Fruit fly (Drosophila melanogaster) whole organism, wandering third instar larva: ENCODE results near the gene kumpel.

Experiments used
- Abd-B ChIP-seq: fragments of >200 bp; optimal IDR thresholded peaks from 2 replicates; lab custom pipeline; 2017; ENCODE audit warnings: missing biosample characterization, missing genetic modification characterization
- CG32264 ChIP-seq: fragments of 200-800 bp; sonication (Bioruptor generic); optimal IDR thresholded peaks from 2 replicates; lab custom pipeline; 2016; ENCODE audit warnings: missing biosample characterization, missing genetic modification characterization
- CrebA ChIP-seq: fragments of 200-800 bp; sonication (Bioruptor generic); optimal IDR thresholded peaks from 2 replicates; lab custom pipeline; 2016; ENCODE audit warnings: missing biosample characterization, mild to moderate bottlenecking, missing genetic modification characterization, borderline replicate concordance
- Dfd ChIP-seq: fragments of >200 bp; optimal IDR thresholded peaks from 2 replicates; lab custom pipeline; 2017; ENCODE audit warnings: missing biosample characterization, missing genetic modification characterization
- Dif ChIP-seq: fragments of 200-275, 200-300 bp; sonication (Bioruptor generic); optimal IDR thresholded peaks from 2 replicates; lab custom pipeline; 2018; ENCODE audit warnings: missing biosample characterization, missing genetic modification characterization; ENCODE audit not compliant: partially characterized antibody
- HLH106 ChIP-seq: fragments of 200-800 bp; optimal IDR thresholded peaks from 3 replicates; lab custom pipeline; 2019; ENCODE audit warnings: missing biosample characterization, mild to moderate bottlenecking, missing genetic modification characterization, moderate library complexity
- Hnf4 ChIP-seq: fragments of 200-800 bp; sonication (Bioruptor generic); optimal IDR thresholded peaks from 2 replicates; lab custom pipeline; 2016; ENCODE audit warnings: missing biosample characterization, mild to moderate bottlenecking, missing genetic modification characterization
- Hr78 ChIP-seq: fragments of >200 bp; optimal IDR thresholded peaks from 2 replicates; lab custom pipeline; 2017; ENCODE audit warnings: missing biosample characterization, missing genetic modification characterization
- Hr83 ChIP-seq: fragments of 200-300 bp; sonication (Bioruptor generic); optimal IDR thresholded peaks from 2 replicates; lab custom pipeline; 2016; ENCODE audit warnings: missing biosample characterization, mild to moderate bottlenecking, missing genetic modification characterization, moderate library complexity; ENCODE audit not compliant: poor library complexity, severe bottlenecking
- Jra ChIP-seq: sonication (Bioruptor generic); optimal IDR thresholded peaks from 2 replicates; lab custom pipeline; 2016; ENCODE audit warnings: missing biosample characterization, missing genetic modification characterization
- Mio ChIP-seq: sonication (Bioruptor generic); optimal IDR thresholded peaks from 2 replicates; lab custom pipeline; 2016; ENCODE audit warnings: missing biosample characterization, missing genetic modification characterization
- Myc ChIP-seq: fragments of >200 bp; optimal IDR thresholded peaks from 2 replicates; lab custom pipeline; 2017
- N ChIP-seq: fragments of >200 bp; optimal IDR thresholded peaks from 2 replicates; lab custom pipeline; 2018; ENCODE audit warnings: missing biosample characterization, missing external identifiers, missing genetic modification characterization
- OdsH ChIP-seq: fragments of 200-800 bp; sonication (Bioruptor generic); optimal IDR thresholded peaks from 2 replicates; lab custom pipeline; 2016; ENCODE audit warnings: missing biosample characterization, mild to moderate bottlenecking, missing genetic modification characterization
- Rel ChIP-seq, 2 experiments: fragments of 200-800 bp; sonication (Bioruptor generic) in 1 of 2; optimal IDR thresholded peaks; 2 replicates in 1 of 2; 3 replicates in 1 of 2; lab custom pipeline; 2016 to 2019; ENCODE audit warnings: mild to moderate bottlenecking in 2 of 2, missing biosample characterization in 2 of 2, missing genetic modification characterization in 2 of 2, moderate library complexity in 1 of 2
- Sp1 ChIP-seq: fragments of 200-800 bp; sonication (Bioruptor generic); optimal IDR thresholded peaks from 3 replicates; lab custom pipeline; 2019; ENCODE audit warnings: missing biosample characterization, mild to moderate bottlenecking, missing genetic modification characterization, moderate library complexity
- dl ChIP-seq, 2 experiments: fragments of 175-275, 200-275 bp in 1 of 2; fragments of 200-275 bp in 1 of 2; sonication (Bioruptor generic); optimal IDR thresholded peaks; lab custom pipeline; 2018; ENCODE audit warnings: mild to moderate bottlenecking in 2 of 2, missing biosample characterization in 2 of 2, missing genetic modification characterization in 2 of 2, moderate library complexity in 2 of 2; ENCODE audit not compliant: partially characterized antibody in 2 of 2, insufficient read depth in 1 of 2
- dmrt93B ChIP-seq: fragments of 200-800 bp; sonication (Bioruptor generic); optimal IDR thresholded peaks from 2 replicates; lab custom pipeline; 2018; ENCODE audit warnings: missing biosample characterization, mild to moderate bottlenecking, missing genetic modification characterization
- dsf ChIP-seq: sonication (Bioruptor generic); optimal IDR thresholded peaks from 2 replicates; lab custom pipeline; 2016; ENCODE audit warnings: missing biosample characterization, missing genetic modification characterization, borderline replicate concordance
- ey ChIP-seq: fragments of 200-800 bp; sonication (Bioruptor generic); optimal IDR thresholded peaks from 2 replicates; lab custom pipeline; 2016; ENCODE audit warnings: missing biosample characterization, missing genetic modification characterization
- foxo ChIP-seq, 2 experiments: fragments of 200-800 bp; sonication (Bioruptor generic); optimal IDR thresholded peaks; 2 replicates in 1 of 2; 3 replicates in 1 of 2; lab custom pipeline; 2016 to 2017; ENCODE audit warnings: missing biosample characterization in 2 of 2, missing genetic modification characterization in 2 of 2
- fru ChIP-seq: fragments of 200-800 bp; sonication (Bioruptor generic); optimal IDR thresholded peaks from 3 replicates; lab custom pipeline; 2016; ENCODE audit warnings: missing biosample characterization, mild to moderate bottlenecking, missing genetic modification characterization
- h ChIP-seq: fragments of 200-800 bp; sonication (Bioruptor generic); optimal IDR thresholded peaks from 3 replicates; lab custom pipeline; 2016; ENCODE audit warnings: missing biosample characterization, mild to moderate bottlenecking, missing genetic modification characterization
- jim ChIP-seq: fragments of 175-275, 200-325 bp; sonication (Bioruptor generic); optimal IDR thresholded peaks from 2 replicates; lab custom pipeline; 2016; ENCODE audit warnings: missing biosample characterization, mild to moderate bottlenecking, missing genetic modification characterization
- lola ChIP-seq: fragments of >200 bp; optimal IDR thresholded peaks from 2 replicates; lab custom pipeline; 2017; ENCODE audit warnings: missing biosample characterization, missing genetic modification characterization
- pan ChIP-seq: fragments of >200 bp; optimal IDR thresholded peaks from 2 replicates; lab custom pipeline; 2017
- psq ChIP-seq: fragments of 200-800 bp; sonication (Bioruptor generic); optimal IDR thresholded peaks from 3 replicates; lab custom pipeline; 2017; ENCODE audit warnings: missing biosample characterization, mild to moderate bottlenecking, missing genetic modification characterization, moderate library complexity
- rgr ChIP-seq: fragments of 200-800 bp; sonication (Bioruptor generic); optimal IDR thresholded peaks from 3 replicates; lab custom pipeline; 2016; ENCODE audit warnings: missing biosample characterization, mild to moderate bottlenecking, missing genetic modification characterization
- sage ChIP-seq: fragments of 200-800 bp; sonication (Bioruptor generic); optimal IDR thresholded peaks from 2 replicates; lab custom pipeline; 2016; ENCODE audit warnings: missing biosample characterization, mild to moderate bottlenecking, missing genetic modification characterization
- sv ChIP-seq: fragments of 200-800 bp; sonication (Bioruptor generic); optimal IDR thresholded peaks from 3 replicates; lab custom pipeline; 2016; ENCODE audit warnings: missing biosample characterization, missing genetic modification characterization
- usp ChIP-seq: fragments of >200 bp; optimal IDR thresholded peaks from 2 replicates; lab custom pipeline; 2017; ENCODE audit warnings: missing biosample characterization, missing genetic modification characterization
- woc ChIP-seq: sonication (Bioruptor generic); optimal IDR thresholded peaks from 2 replicates; lab custom pipeline; 2016; ENCODE audit warnings: missing biosample characterization, mild to moderate bottlenecking, missing genetic modification characterization

kumpel gene

dm6 chr3R:25880198-25880970 is 26.4 kb upstream of the kumpel start:
- TF ChIP-seq foxo (GFP tag; optimal IDR thresholded peaks at IDR 0.05; lab: Kevin White, UChicago) (peak in 1 of 2 experiments; percentile 49), Dif (GFP tag; lab: Kevin White, UChicago) (peak; percentile 74), OdsH (GFP tag; lab: Kevin White, UChicago) (peak; percentile 33), Hnf4 (GFP tag; lab: Kevin White, UChicago) (no peak), Hr83 (peak; percentile 76), usp (GFP tag; lab: Kevin White, UChicago) (no peak), jim (GFP tag; lab: Kevin White, UChicago) (peak; percentile 23), CrebA (no peak), dl (GFP tag; optimal IDR thresholded peaks at IDR 0.05; lab: Kevin White, UChicago; ENCODE audit: insufficient read depth in 1 of 2, partially characterized antibody in 2 of 2) (peak in 1 of 2 experiments; percentile 74), Abd-B (GFP tag; lab: Kevin White, UChicago) (no peak), Dfd (GFP tag; lab: Kevin White, UChicago) (peak; percentile 3), Myc (lab: Kevin White, UChicago) (peak; percentile 13), Sp1 (GFP tag; lab: Kevin White, UChicago) (peak; percentile 58), h (peak; percentile 14), pan (lab: Kevin White, UChicago) (no peak), fru (GFP tag; lab: Kevin White, UChicago) (no peak), sv (no peak), dsf (GFP tag; lab: Kevin White, UChicago) (no peak), Hr78 (GFP tag; lab: Kevin White, UChicago) (no peak), lola (no peak), dmrt93B (GFP tag; lab: Kevin White, UChicago) (peak; percentile 22), N (GFP tag; lab: Kevin White, UChicago) (no peak), woc (GFP tag; lab: Kevin White, UChicago) (peak; percentile 28), HLH106 (tag; lab: Kevin White, UChicago) (peak; percentile 59), psq (GFP tag; lab: Kevin White, UChicago) (peak; percentile 60), Jra (GFP tag; lab: Kevin White, UChicago) (no peak), rgr (GFP tag; lab: Kevin White, UChicago) (peak; percentile 29), Mio (GFP tag; lab: Kevin White, UChicago) (no peak)

dm6 chr3R:25880971-25881809 is 25.6 kb upstream of the kumpel start, which contains the start of gene Tsp96F:
Gene Tsp96F, minus strand, starts transcription at chr3R:25881427.
- TF ChIP-seq foxo (GFP tag; optimal IDR thresholded peaks at IDR 0.05; lab: Kevin White, UChicago), result no peak
- no peak for TF ChIP-seq Hr83
- TF ChIP-seq dl (GFP tag; optimal IDR thresholded peaks at IDR 0.05; lab: Kevin White, UChicago; ENCODE audit: insufficient read depth in 1 of 2, partially characterized antibody in 2 of 2), result no peak
- no peak for TF ChIP-seq fru (GFP tag; lab: Kevin White, UChicago)
- no peak for TF ChIP-seq CG32264
- no peak for TF ChIP-seq pan (lab: Kevin White, UChicago)
- TF ChIP-seq usp (GFP tag; lab: Kevin White, UChicago), result no peak
- no peak for TF ChIP-seq Mio (GFP tag; lab: Kevin White, UChicago)
- TF ChIP-seq Dif (GFP tag; lab: Kevin White, UChicago), result peak; percentile 22

dm6 chr3R:25881915-25882314 is 24.9 kb upstream of the kumpel start, which contains the start of gene SppL:
Gene SppL, plus strand, starts transcription at chr3R:25881984.
- TF ChIP-seq dmrt93B (GFP tag; lab: Kevin White, UChicago), result no peak
- TF ChIP-seq dsf (GFP tag; lab: Kevin White, UChicago), result no peak
- no peak for TF ChIP-seq ey (GFP tag; lab: Kevin White, UChicago)
- TF ChIP-seq psq (GFP tag; lab: Kevin White, UChicago), result peak; percentile 74
- TF ChIP-seq jim (GFP tag; lab: Kevin White, UChicago), result no peak
- no peak for TF ChIP-seq Rel (GFP tag; optimal IDR thresholded peaks at IDR 0.05; lab: Kevin White, UChicago)
- TF ChIP-seq Rel (tag; optimal IDR thresholded peaks at IDR 0.05; lab: Kevin White, UChicago), result peak; percentile 99
- TF ChIP-seq sage, result no peak
- TF ChIP-seq foxo (GFP tag; optimal IDR thresholded peaks at IDR 0.05; lab: Kevin White, UChicago), result no peak
